Fruit fly (Drosophila melanogaster): ENCODE results near the gene Rop.

The Rop gene

dm6 chr3L:4115701-4116100, 23.1 kb downstream of the Rop start:
- peak; percentile 44 for TF ChIP-seq grn (GFP tag; optimal IDR thresholded peaks at IDR 0.05)
- TF ChIP-seq exex (tag; optimal IDR thresholded peaks at IDR 0.05): peak; percentile 60
- no peak for TF ChIP-seq Dbx (GFP tag; IDR thresholded peaks at IDR 0.05)
- peak; percentile 13 for TF ChIP-seq CG34376 (GFP tag; optimal IDR thresholded peaks at IDR 0.05)
- TF ChIP-seq MESR4 (GFP tag; optimal IDR thresholded peaks at IDR 0.05): no peak
- peak in 1 of 2 experiments; percentile 7 for TF ChIP-seq Trl (optimal IDR thresholded peaks at IDR 0.05)
- TF ChIP-seq Trl (GFP tag; optimal IDR thresholded peaks at IDR 0.05): no peak

- TF ChIP-seq CG8478 (optimal IDR thresholded peaks at IDR 0.05) (no peak), vnd (GFP tag; IDR thresholded peaks at IDR 0.05; ENCODE audit: partially characterized antibody) (0 out of 3 replicates have a peak, but pooled peaks have one; percentile 12)
These were observed 23.7 kb downstream of the Rop start for dm6 chr3L:4115107-4115506.

- TF ChIP-seq Side (GFP tag; optimal IDR thresholded peaks at IDR 0.05) (no peak), sens (GFP tag) (peak; percentile 30)
These were observed 24.8 kb downstream of the Rop start for dm6 chr3L:4113998-4114397.

- no peak for TF ChIP-seq CG7556 (GFP tag; optimal IDR thresholded peaks at IDR 0.05)
- no peak for TF ChIP-seq tin (GFP tag; optimal IDR thresholded peaks at IDR 0.05)
- no peak for TF ChIP-seq CG11695 (GFP tag; IDR thresholded peaks at IDR 0.05)
- no peak for TF ChIP-seq Hmx (GFP tag; optimal IDR thresholded peaks at IDR 0.05)
- no peak for TF ChIP-seq Sry-β (GFP tag; optimal IDR thresholded peaks at IDR 0.05)
- no peak for TF ChIP-seq tup (GFP tag; optimal IDR thresholded peaks at IDR 0.05)
- no peak for TF ChIP-seq CG30403 (GFP tag; optimal IDR thresholded peaks at IDR 0.05)
- TF ChIP-seq Fer3 (tag; optimal IDR thresholded peaks at IDR 0.05): no peak
- no peak for TF ChIP-seq Bgb (GFP tag; IDR thresholded peaks at IDR 0.05; ENCODE audit: partially characterized antibody)
- TF ChIP-seq CG12769 (tag; optimal IDR thresholded peaks at IDR 0.05): no peak
- no peak for TF ChIP-seq chn (GFP tag; optimal IDR thresholded peaks at IDR 0.05)
- TF ChIP-seq pan (optimal IDR thresholded peaks at IDR 0.05): no peak
- TF ChIP-seq pan (GFP tag; optimal IDR thresholded peaks at IDR 0.05 in 1 of 2, IDR thresholded peaks at IDR 0.05 in 1 of 2): no peak
- no peak for TF ChIP-seq slbo (GFP tag; IDR thresholded peaks at IDR 0.05)
- no peak for TF ChIP-seq Blimp-1 (GFP tag; optimal IDR thresholded peaks at IDR 0.05)
- no peak for TF ChIP-seq CG8359 (GFP tag; optimal IDR thresholded peaks at IDR 0.05; ENCODE audit: borderline replicate concordance)
These were observed 28.6 kb downstream of the Rop start for dm6 chr3L:4110212-4110611.

- TF ChIP-seq CG1603 (tag; optimal IDR thresholded peaks at IDR 0.05) (peak; percentile 54), Dp (GFP tag; optimal IDR thresholded peaks at IDR 0.05) (no peak), CG1529 (GFP tag; optimal IDR thresholded peaks at IDR 0.05) (peak; percentile 62), Doc3 (GFP tag; IDR thresholded peaks at IDR 0.05; ENCODE audit: partially characterized antibody) (no peak), ara (GFP tag; IDR thresholded peaks at IDR 0.05) (peak; percentile 64; the same call in 1 of the 2 replicates), sna (GFP tag; IDR thresholded peaks at IDR 0.05; ENCODE audit: partially characterized antibody) (no peak), CG7745 (tag; optimal IDR thresholded peaks at IDR 0.05) (no peak), CG32767 (GFP tag; IDR thresholded peaks at IDR 0.05) (peak; percentile 41; the same call in 1 of the 2 replicates), Gug (GFP tag; IDR thresholded peaks at IDR 0.05) (peak; percentile 47; the same call in 2 of the 4 replicates), CG15696 (tag; optimal IDR thresholded peaks at IDR 0.05) (peak; percentile 51), dan (GFP tag; IDR thresholded peaks at IDR 0.05) (0 out of 2 replicates have a peak, but pooled peaks have one; percentile 17), CG11093 (GFP tag; IDR thresholded peaks at IDR 0.05) (peak; percentile 68; the same call in 1 of the 3 replicates), MTF-1 (GFP tag; optimal IDR thresholded peaks at IDR 0.05; ENCODE audit: borderline replicate concordance) (no peak), Hmr (GFP tag; optimal IDR thresholded peaks at IDR 0.05) (peak; percentile 77), Optix (GFP tag; IDR thresholded peaks at IDR 0.05) (peak; percentile 15; the same call in 1 of the 3 replicates), CG11696 (GFP tag; IDR thresholded peaks at IDR 0.05) (no peak), CG10979 (tag; optimal IDR thresholded peaks at IDR 0.05) (peak; percentile 84), CG10321 (GFP tag; IDR thresholded peaks at IDR 0.05) (no peak)
These were observed 29.8 kb downstream of the Rop start for dm6 chr3L:4108844-4109494.
